Worm (Caenorhabditis elegans): ENCODE results near the gene lys-6.

ce11 chrIV:11623759-11624287 is 3.9 kb downstream of the lys-6 start:
- TF ChIP-seq odd-2 (tag; optimal IDR thresholded peaks at IDR 0.05) (no peak), ceh-6 (GFP tag; optimal IDR thresholded peaks at IDR 0.05) (no peak), nhr-11 (tag; optimal IDR thresholded peaks at IDR 0.05) (no peak), unc-86 (tag; optimal IDR thresholded peaks at IDR 0.05) (no peak), pqm-1 (tag; optimal IDR thresholded peaks at IDR 0.05) (no peak), lin-11 (tag; optimal IDR thresholded peaks at IDR 0.05) (no peak), ceh-45 (GFP tag; IDR thresholded peaks at IDR 0.05) (no peak), zip-5 (tag; optimal IDR thresholded peaks at IDR 0.05) (no peak), pha-2 (tag; optimal IDR thresholded peaks at IDR 0.05) (no peak), dmd-4 (tag; optimal IDR thresholded peaks at IDR 0.05; ENCODE audit: borderline replicate concordance) (no peak), tbx-2 (tag; optimal IDR thresholded peaks at IDR 0.05) (no peak), ceh-9 (tag; optimal IDR thresholded peaks at IDR 0.05) (no peak), nfya-1 (tag; optimal IDR thresholded peaks at IDR 0.05) (no peak)
